Worm (Caenorhabditis elegans) whole organism, L1 larva: ENCODE results near the gene snap-29.

Source experiments
- C04F5.9 ChIP-seq: sonication (generic microtip); optimal IDR thresholded peaks from 2 replicates; lab custom pipeline; 2016; ENCODE audit warnings: missing genetic modification characterization, missing compliant biosample characterization
- C16A3.4 ChIP-seq: fragments of 150-350 bp; optimal IDR thresholded peaks from 2 replicates; lab custom pipeline; 2014; ENCODE audit warnings: missing biosample characterization, missing genetic modification characterization
- C34B4.2 ChIP-seq: sonication (generic microtip); optimal IDR thresholded peaks from 2 replicates; lab custom pipeline; 2017; ENCODE audit warnings: mild to moderate bottlenecking, missing genetic modification characterization, missing compliant biosample characterization
- Y116A8C.19 ChIP-seq: sonication (generic microtip); optimal IDR thresholded peaks from 2 replicates; lab custom pipeline; 2016; ENCODE audit warnings: missing compliant biosample characterization, missing genetic modification characterization, borderline replicate concordance
- aha-1 ChIP-seq: fragments of 150-350 bp; optimal IDR thresholded peaks from 2 replicates; lab custom pipeline; 2014; ENCODE audit warnings: missing biosample characterization, missing genetic modification characterization
- alr-1 ChIP-seq: fragments of 200-800 bp; sonication (Bioruptor generic); optimal IDR thresholded peaks from 2 replicates; lab custom pipeline; 2018; ENCODE audit warnings: borderline replicate concordance, mild to moderate bottlenecking, missing genetic modification characterization, missing compliant biosample characterization
- aly-2 ChIP-seq: fragments of 150-350 bp; optimal IDR thresholded peaks from 2 replicates; lab custom pipeline; 2014; ENCODE audit warnings: missing biosample characterization, missing genetic modification characterization
- ama-1 ChIP-seq: fragments of 150-350 bp; optimal IDR thresholded peaks from 2 replicates; lab custom pipeline; 2014
- ceh-63 ChIP-seq: fragments of 200-800 bp; sonication (Bioruptor generic); optimal IDR thresholded peaks from 2 replicates; lab custom pipeline; 2018; ENCODE audit warnings: mild to moderate bottlenecking, missing genetic modification characterization, missing compliant biosample characterization
- ceh-8 ChIP-seq: fragments of 200-800 bp; sonication (Bioruptor generic); optimal IDR thresholded peaks from 2 replicates; lab custom pipeline; 2018; ENCODE audit warnings: mild to moderate bottlenecking, missing genetic modification characterization, moderate library complexity, missing compliant biosample characterization
- ceh-90 ChIP-seq: sonication (generic microtip); optimal IDR thresholded peaks from 2 replicates; lab custom pipeline; 2016; ENCODE audit warnings: missing genetic modification characterization, missing compliant biosample characterization
- ces-1 ChIP-seq: fragments of 150-350 bp; optimal IDR thresholded peaks from 2 replicates; lab custom pipeline; 2014; ENCODE audit warnings: missing biosample characterization, missing genetic modification reagents, missing genetic modification characterization
- dpl-1 ChIP-seq, 3 experiments: fragments of 150-350 bp in 2 of 3; sonication (generic microtip) in 1 of 3; optimal IDR thresholded peaks; 2 replicates each; lab custom pipeline; 2014 to 2017; ENCODE audit warnings: missing biosample characterization in 3 of 3, missing genetic modification characterization in 3 of 3, missing genetic modification reagents in 3 of 3
- egl-13 ChIP-seq: sonication (generic microtip); optimal IDR thresholded peaks from 2 replicates; lab custom pipeline; 2016; ENCODE audit warnings: missing genotype, missing genetic modification reagents, missing genetic modification characterization, missing compliant biosample characterization
- egl-27 ChIP-seq, 2 experiments: fragments of 150-350 bp in 1 of 2; sonication (generic microtip); optimal IDR thresholded peaks; 3 replicates each; lab custom pipeline; 2017 to 2018; ENCODE audit warnings: missing biosample characterization in 2 of 2, missing genetic modification characterization in 2 of 2, missing genetic modification reagents in 2 of 2
- elt-3 ChIP-seq, 6 experiments: fragments of 150-350 bp in 1 of 6; sonication (generic microtip); optimal IDR thresholded peaks; 2 replicates each; lab custom pipeline; 2017 to 2018; ENCODE audit warnings: missing biosample characterization in 6 of 6, missing genetic modification characterization in 6 of 6, inconsistent platforms in 1 of 6
- ets-5 ChIP-seq: fragments of 200-800 bp; sonication (Bioruptor generic); IDR thresholded peaks from 2 replicates; pipeline ENCODE4 v1.3.6; 2022; ENCODE audit warnings: missing genetic modification characterization, missing compliant biosample characterization
- fkh-10 ChIP-seq: sonication (generic microtip); optimal IDR thresholded peaks from 2 replicates; lab custom pipeline; 2017; ENCODE audit warnings: missing biosample characterization, missing genetic modification reagents, missing genetic modification characterization
- fkh-8 ChIP-seq: sonication (generic microtip); optimal IDR thresholded peaks from 2 replicates; lab custom pipeline; 2016; ENCODE audit warnings: mild to moderate bottlenecking, missing genetic modification characterization, missing compliant biosample characterization
- grh-1 ChIP-seq: fragments of 200-800 bp; sonication (Bioruptor generic); IDR thresholded peaks from 2 replicates; pipeline ENCODE4 v1.3.6; 2022; ENCODE audit warnings: missing genetic modification reagents, missing genetic modification characterization, missing compliant biosample characterization
- hlh-17 ChIP-seq: fragments of 200-800 bp; sonication (Bioruptor generic); optimal IDR thresholded peaks from 2 replicates; lab custom pipeline; 2018; ENCODE audit warnings: missing genetic modification characterization, mild to moderate bottlenecking, missing compliant biosample characterization, moderate library complexity, borderline replicate concordance
- hlh-4 ChIP-seq: sonication (generic microtip); optimal IDR thresholded peaks from 2 replicates; lab custom pipeline; 2016; ENCODE audit warnings: mild to moderate bottlenecking, missing genetic modification characterization, missing compliant biosample characterization
- irx-1 ChIP-seq: sonication (generic microtip); optimal IDR thresholded peaks from 2 replicates; lab custom pipeline; 2016; ENCODE audit warnings: missing genetic modification characterization, missing compliant biosample characterization
- jun-1 ChIP-seq: fragments of 150-350 bp; optimal IDR thresholded peaks from 2 replicates; lab custom pipeline; 2014; ENCODE audit warnings: missing biosample characterization, missing genetic modification reagents, missing genetic modification characterization
- lin-14 ChIP-seq: fragments of 200-800 bp; sonication (Bioruptor generic); optimal IDR thresholded peaks from 2 replicates; lab custom pipeline; 2018; ENCODE audit warnings: mild to moderate bottlenecking, missing genetic modification characterization, moderate library complexity, missing compliant biosample characterization
- lin-35 ChIP-seq, 2 experiments: fragments of 150-350 bp; optimal IDR thresholded peaks; 2 replicates each; lab custom pipeline; 2014; ENCODE audit warnings: missing biosample characterization in 2 of 2, missing genetic modification characterization in 2 of 2, missing genetic modification reagents in 2 of 2
- lsy-2 ChIP-seq, 2 experiments: fragments of 150-350 bp; optimal IDR thresholded peaks; 2 replicates each; lab custom pipeline; 2014; ENCODE audit warnings: missing biosample characterization in 2 of 2, missing genetic modification characterization in 2 of 2
- mdl-1 ChIP-seq, 2 experiments: fragments of 150-350 bp; optimal IDR thresholded peaks; 2 replicates each; lab custom pipeline; 2014 to 2017; ENCODE audit warnings: missing biosample characterization in 2 of 2, missing genetic modification characterization in 2 of 2, inconsistent platforms in 1 of 2
- mep-1 ChIP-seq: fragments of 150-350 bp; optimal IDR thresholded peaks from 2 replicates; lab custom pipeline; 2014; ENCODE audit warnings: missing biosample characterization, missing genetic modification characterization
- nhr-12 ChIP-seq: sonication (generic microtip); optimal IDR thresholded peaks from 2 replicates; lab custom pipeline; 2017; ENCODE audit warnings: missing biosample characterization, missing genetic modification characterization
- nhr-20 ChIP-seq: sonication (generic microtip); optimal IDR thresholded peaks from 2 replicates; lab custom pipeline; 2016; ENCODE audit warnings: mild to moderate bottlenecking, missing genetic modification characterization, missing compliant biosample characterization
- nhr-71 ChIP-seq: sonication (generic microtip); optimal IDR thresholded peaks from 2 replicates; lab custom pipeline; 2016; ENCODE audit warnings: mild to moderate bottlenecking, missing genetic modification characterization, moderate library complexity, missing compliant biosample characterization
- nhr-77 ChIP-seq: fragments of 150-350 bp; optimal IDR thresholded peaks from 2 replicates; lab custom pipeline; 2014; ENCODE audit warnings: missing biosample characterization, missing genetic modification characterization
- nhr-84 ChIP-seq: sonication (generic microtip); optimal IDR thresholded peaks from 2 replicates; lab custom pipeline; 2017; ENCODE audit warnings: missing biosample characterization, missing genetic modification characterization
- nhr-85 ChIP-seq: sonication (generic microtip); peaks from one replicate; lab custom pipeline; 2016; ENCODE audit warnings: missing genetic modification characterization, inconsistent platforms, missing compliant biosample characterization
- pag-3 ChIP-seq: sonication (generic microtip); optimal IDR thresholded peaks from 2 replicates; lab custom pipeline; 2017; ENCODE audit warnings: missing genetic modification characterization, mild to moderate bottlenecking, missing compliant biosample characterization, antibody characterized with exemption, borderline replicate concordance; ENCODE audit not compliant: insufficient read depth
- pqm-1 ChIP-seq: sonication (generic microtip); optimal IDR thresholded peaks from 3 replicates; lab custom pipeline; 2017; ENCODE audit warnings: missing biosample characterization, missing genetic modification characterization
- snpc-4 ChIP-seq: fragments of 150-350 bp; optimal IDR thresholded peaks from 2 replicates; lab custom pipeline; 2014; ENCODE audit warnings: missing biosample characterization, missing genetic modification characterization
- snu-23 ChIP-seq: sonication (generic microtip); optimal IDR thresholded peaks from 2 replicates; lab custom pipeline; 2016; ENCODE audit warnings: missing genetic modification characterization, missing compliant biosample characterization
- sox-4 ChIP-seq: sonication (generic microtip); optimal IDR thresholded peaks from 2 replicates; lab custom pipeline; 2016; ENCODE audit warnings: missing genetic modification characterization, missing compliant biosample characterization
- sptf-1 ChIP-seq: fragments of 150-350 bp; optimal IDR thresholded peaks from 2 replicates; lab custom pipeline; 2014; ENCODE audit warnings: missing biosample characterization, missing genetic modification characterization
- sup-37 ChIP-seq: fragments of 200-800 bp; sonication (Bioruptor generic); optimal IDR thresholded peaks from 2 replicates; lab custom pipeline; 2018; ENCODE audit warnings: mild to moderate bottlenecking, missing genetic modification characterization, missing compliant biosample characterization
- swsn-7 ChIP-seq: sonication (generic microtip); optimal IDR thresholded peaks from 2 replicates; lab custom pipeline; 2016; ENCODE audit warnings: missing genetic modification characterization, missing compliant biosample characterization
- unc-130 ChIP-seq: fragments of 150-350 bp; optimal IDR thresholded peaks from 2 replicates; lab custom pipeline; 2017; ENCODE audit warnings: missing biosample characterization, missing genetic modification characterization, inconsistent platforms
- unc-98 ChIP-seq: fragments of 200-800 bp; sonication (Bioruptor generic); IDR thresholded peaks from 2 replicates; pipeline ENCODE4 v1.3.6; 2022; ENCODE audit warnings: missing genetic modification characterization, missing compliant biosample characterization
- vab-15 ChIP-seq: sonication (generic microtip); optimal IDR thresholded peaks from 2 replicates; lab custom pipeline; 2017; ENCODE audit warnings: missing genotype, mild to moderate bottlenecking, missing genetic modification characterization, missing compliant biosample characterization
- xbp-1 ChIP-seq: sonication (generic microtip); optimal IDR thresholded peaks from 2 replicates; lab custom pipeline; 2016; ENCODE audit warnings: missing genetic modification characterization, missing compliant biosample characterization
- zip-4 ChIP-seq: fragments of 200-800 bp; sonication (Bioruptor generic); optimal IDR thresholded peaks from 2 replicates; lab custom pipeline; 2018; ENCODE audit warnings: mild to moderate bottlenecking, missing genetic modification characterization, moderate library complexity, missing compliant biosample characterization

snap-29 gene

DNA sequence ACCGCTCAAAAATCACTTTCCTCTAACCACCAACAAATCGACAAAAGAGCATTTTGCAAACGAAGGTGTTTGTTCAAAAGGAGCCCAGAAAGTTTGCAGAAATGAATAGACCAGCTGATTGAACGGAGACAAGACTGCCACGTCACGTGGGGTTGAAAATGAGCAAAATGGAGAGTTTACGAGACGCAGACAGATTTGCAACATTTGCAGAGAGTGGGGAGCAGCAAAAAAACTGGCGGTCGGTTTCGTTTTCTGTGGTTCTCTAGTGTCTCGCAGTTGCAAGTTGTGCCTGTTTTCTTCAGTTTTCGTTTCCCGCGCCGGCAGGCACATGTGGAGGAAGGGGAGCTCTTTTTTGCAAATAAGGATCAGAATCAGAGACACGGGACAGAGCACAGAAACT, 9.4 kb downstream of the snap-29 start (continued):
- peak; percentile 57 for TF ChIP-seq snu-23 (GFP tag; lab: Kevin White, UChicago)
- peak; percentile 81 for TF ChIP-seq fkh-8
- peak; percentile 39 for TF ChIP-seq egl-13 (tag; lab: Kevin White, UChicago)
- TF ChIP-seq snpc-4 (tag; lab: Kevin White, UChicago): peak; percentile 0
- TF ChIP-seq lin-35 (GFP tag; optimal IDR thresholded peaks at IDR 0.05; lab: Kevin White, UChicago): peak; percentile 48 to 62
- TF ChIP-seq alr-1 (tag; lab: Kevin White, UChicago): no peak
- TF ChIP-seq unc-130 (tag; lab: Kevin White, UChicago): peak; percentile 45
- TF ChIP-seq irx-1 (tag; lab: Kevin White, UChicago): peak; percentile 54
- TF ChIP-seq jun-1 (tag; lab: Kevin White, UChicago): peak; percentile 63
- TF ChIP-seq sox-4 (tag; lab: Kevin White, UChicago): peak; percentile 33
- TF ChIP-seq nhr-12 (tag; lab: Kevin White, UChicago): no peak
- TF ChIP-seq hlh-17: no peak
- TF ChIP-seq xbp-1 (tag; lab: Kevin White, UChicago): peak; percentile 27
- TF ChIP-seq nhr-71 (tag; lab: Kevin White, UChicago): peak; percentile 85
- peak; percentile 59 for TF ChIP-seq mep-1 (tag; lab: Kevin White, UChicago)
- TF ChIP-seq zip-4 (GFP tag; lab: Kevin White, UChicago): no peak
- TF ChIP-seq nhr-84: no peak
- TF ChIP-seq pag-3: no peak
- peak; percentile 7 for TF ChIP-seq fkh-10
- no peak for TF ChIP-seq sptf-1
- TF ChIP-seq grh-1 (GFP tag; lab: Robert Waterston, UW): no peak
- no peak for TF ChIP-seq nhr-85 (tag; lab: Kevin White, UChicago)
- TF ChIP-seq egl-27 (tag; optimal IDR thresholded peaks at IDR 0.05; lab: Kevin White, UChicago): no peak
- TF ChIP-seq elt-3 (tag; optimal IDR thresholded peaks at IDR 0.05; lab: Kevin White, UChicago): no peak
- TF ChIP-seq vab-15 (tag; lab: Kevin White, UChicago): no peak
- TF ChIP-seq nhr-20 (tag; lab: Kevin White, UChicago): peak; percentile 69
- TF ChIP-seq C16A3.4: peak; percentile 29
- peak; percentile 41 for TF ChIP-seq swsn-7 (tag; lab: Kevin White, UChicago)
- TF ChIP-seq ceh-90 (tag; lab: Kevin White, UChicago): no peak
- TF ChIP-seq unc-98 (GFP tag; lab: Robert Waterston, UW): 0 out of 2 replicates have a peak, but pooled peaks have one; percentile 36
- TF ChIP-seq Y116A8C.19 (tag; lab: Kevin White, UChicago): no peak
- no peak for TF ChIP-seq aly-2 (tag; lab: Kevin White, UChicago)
- TF ChIP-seq ceh-63 (GFP tag; lab: Kevin White, UChicago): no peak
- TF ChIP-seq ces-1 (GFP tag; lab: Kevin White, UChicago): no peak
- TF ChIP-seq lin-14 (GFP tag; lab: Kevin White, UChicago): peak; percentile 91
- peak in 1 of 2 experiments; percentile 96 for TF ChIP-seq mdl-1 (tag; optimal IDR thresholded peaks at IDR 0.05; lab: Kevin White, UChicago)
- TF ChIP-seq ets-5 (GFP tag; lab: Robert Waterston, UW): no peak
- TF ChIP-seq sup-37 (GFP tag; lab: Kevin White, UChicago): peak; percentile 26
- TF ChIP-seq nhr-77 (tag; lab: Kevin White, UChicago): peak; percentile 32
- no peak for TF ChIP-seq C04F5.9 (tag; lab: Kevin White, UChicago)
- no peak for TF ChIP-seq ama-1
- TF ChIP-seq pqm-1: no peak
- TF ChIP-seq hlh-4 (tag; lab: Kevin White, UChicago): no peak
- TF ChIP-seq ceh-8 (GFP tag; lab: Kevin White, UChicago): no peak
- no peak for TF ChIP-seq C34B4.2 (tag; lab: Kevin White, UChicago)
- no peak for TF ChIP-seq aha-1 (tag; lab: Kevin White, UChicago)
- peak; percentile 23 to 39 (median 32) for TF ChIP-seq dpl-1 (GFP tag; optimal IDR thresholded peaks at IDR 0.05; lab: Kevin White, UChicago)
- TF ChIP-seq lsy-2 (tag; optimal IDR thresholded peaks at IDR 0.05; lab: Kevin White, UChicago): peak; percentile 42 to 81
